Fruit fly (Drosophila melanogaster) whole organism, embryonic: ENCODE measurements around the gene RAF2.

Source experiments
- Ada2b ChIP-seq: fragments of 200-800 bp; sonication (Bioruptor generic); IDR thresholded peaks from 2 replicates; pipeline ENCODE4 v1.3.6; 2022; ENCODE audit warnings: missing biosample characterization, missing genetic modification characterization
- B-H2 ChIP-seq: fragments of 200-800 bp; sonication (Bioruptor generic); optimal IDR thresholded peaks from 2 replicates; lab custom pipeline; 2018; ENCODE audit warnings: missing biosample characterization, mild to moderate bottlenecking, missing genetic modification characterization
- CG10462 ChIP-seq: fragments of 200-800 bp; sonication (Bioruptor generic); optimal IDR thresholded peaks from 2 replicates; lab custom pipeline; 2016; ENCODE audit warnings: missing biosample characterization, missing genetic modification characterization
- CG10543 ChIP-seq: fragments of 200-800 bp; sonication (Bioruptor generic); optimal IDR thresholded peaks from 3 replicates; lab custom pipeline; 2017; ENCODE audit warnings: missing biosample characterization, mild to moderate bottlenecking, missing genetic modification characterization, moderate library complexity
- CG12236 ChIP-seq: fragments of 200-800 bp; sonication (Bioruptor generic); optimal IDR thresholded peaks from 2 replicates; lab custom pipeline; 2016; ENCODE audit warnings: missing biosample characterization, missing genetic modification characterization
- CG12942 ChIP-seq: fragments of 200-800 bp; sonication (Bioruptor generic); optimal IDR thresholded peaks from 3 replicates; lab custom pipeline; 2016; ENCODE audit warnings: missing biosample characterization, missing genetic modification characterization
- CG13624 ChIP-seq: fragments of 200-800 bp; sonication (Bioruptor generic); optimal IDR thresholded peaks from 2 replicates; lab custom pipeline; 2016; ENCODE audit warnings: missing biosample characterization, missing genetic modification characterization
- CG14014 ChIP-seq: fragments of 200-800 bp; sonication (Bioruptor generic); IDR thresholded peaks from 2 replicates; pipeline ENCODE4 v1.3.6; 2022; ENCODE audit warnings: missing biosample characterization, missing genetic modification characterization
- CG15479 ChIP-seq: fragments of 200-800 bp; sonication (Bioruptor generic); optimal IDR thresholded peaks from 3 replicates; lab custom pipeline; 2019; ENCODE audit warnings: missing biosample characterization, mild to moderate bottlenecking, missing genetic modification characterization, moderate library complexity
- CG1647 ChIP-seq: fragments of 200-800 bp; sonication (Bioruptor generic); optimal IDR thresholded peaks from 3 replicates; lab custom pipeline; 2016; ENCODE audit warnings: missing biosample characterization, missing genetic modification characterization
- CG2199 ChIP-seq: fragments of 200-800 bp; sonication (Bioruptor generic); IDR thresholded peaks from 3 replicates; pipeline ENCODE4 v1.3.6; 2022; ENCODE audit warnings: missing biosample characterization, missing genetic modification characterization
- CG31441 ChIP-seq: fragments of 200-800 bp; sonication (Bioruptor generic); IDR thresholded peaks from 2 replicates; pipeline ENCODE4 v1.3.6; 2022; ENCODE audit warnings: missing biosample characterization, missing genetic modification characterization
- CG34376 ChIP-seq: fragments of 200-800 bp; sonication (Bioruptor generic); optimal IDR thresholded peaks from 2 replicates; lab custom pipeline; 2018; ENCODE audit warnings: missing biosample characterization, mild to moderate bottlenecking, missing genetic modification characterization
- CG4617 ChIP-seq: fragments of 200-800 bp; sonication (Bioruptor generic); optimal IDR thresholded peaks from 3 replicates; lab custom pipeline; 2016; ENCODE audit warnings: missing biosample characterization, missing genetic modification characterization, borderline replicate concordance
- CG5245 ChIP-seq: fragments of 200-800 bp; sonication (Bioruptor generic); optimal IDR thresholded peaks from 3 replicates; lab custom pipeline; 2016; ENCODE audit warnings: missing biosample characterization, missing genetic modification characterization
- CG5953 ChIP-seq: fragments of 200-800 bp; sonication (Bioruptor generic); IDR thresholded peaks from 2 replicates; pipeline ENCODE4 v1.3.6; 2022; ENCODE audit warnings: missing biosample characterization, missing genetic modification characterization
- CG6854 ChIP-seq: fragments of 200-800 bp; sonication (Bioruptor generic); optimal IDR thresholded peaks from 3 replicates; lab custom pipeline; 2017; ENCODE audit warnings: missing biosample characterization, mild to moderate bottlenecking, missing genetic modification characterization
- CG7357 ChIP-seq: fragments of 200-800 bp; sonication (Bioruptor generic); IDR thresholded peaks from 3 replicates; pipeline ENCODE4 v1.3.6; 2022; ENCODE audit warnings: missing biosample characterization, missing genetic modification characterization
- CG7987 ChIP-seq: fragments of 200-800 bp; sonication (Bioruptor generic); optimal IDR thresholded peaks from 2 replicates; lab custom pipeline; 2018; ENCODE audit warnings: missing biosample characterization, mild to moderate bottlenecking, missing genetic modification characterization, moderate library complexity
- CG8089 ChIP-seq: fragments of 200-800 bp; sonication (Bioruptor generic); optimal IDR thresholded peaks from 3 replicates; lab custom pipeline; 2016; ENCODE audit warnings: missing biosample characterization, missing genetic modification characterization
- CG8478 ChIP-seq: fragments of >200 bp; optimal IDR thresholded peaks from 2 replicates; lab custom pipeline; 2018
- CG9609 ChIP-seq: fragments of 200-800 bp; sonication (Bioruptor generic); optimal IDR thresholded peaks from 3 replicates; lab custom pipeline; 2016; ENCODE audit warnings: missing biosample characterization, missing genetic modification characterization
- HLHmδ ChIP-seq: fragments of 200-800 bp; sonication (Bioruptor generic); optimal IDR thresholded peaks from 2 replicates; lab custom pipeline; 2018; ENCODE audit warnings: missing biosample characterization, mild to moderate bottlenecking, missing genetic modification characterization, moderate library complexity
- HmgZ ChIP-seq: fragments of 200-800 bp; sonication (Bioruptor generic); optimal IDR thresholded peaks from 2 replicates; lab custom pipeline; 2018; ENCODE audit warnings: missing biosample characterization, mild to moderate bottlenecking, missing genetic modification characterization
- Hr78 ChIP-seq, 2 experiments: fragments of 200-800 bp in 1 of 2; fragments of >200 bp in 1 of 2; sonication (Bioruptor generic) in 1 of 2; optimal IDR thresholded peaks; 2 replicates each; lab custom pipeline; 2017 to 2019; ENCODE audit warnings: missing biosample characterization in 2 of 2, missing genetic modification characterization in 2 of 2, mild to moderate bottlenecking in 1 of 2, moderate library complexity in 1 of 2
- Lpt ChIP-seq: fragments of >200 bp; optimal IDR thresholded peaks from 2 replicates; lab custom pipeline; 2018; ENCODE audit warnings: missing biosample characterization, missing genetic modification characterization
- MESR4 ChIP-seq: fragments of 200-800 bp; sonication (Bioruptor generic); optimal IDR thresholded peaks from 2 replicates; lab custom pipeline; 2018; ENCODE audit warnings: missing biosample characterization, mild to moderate bottlenecking, missing genetic modification characterization, moderate library complexity
- Opbp ChIP-seq: fragments of 200-800 bp; sonication (Bioruptor generic); IDR thresholded peaks from 3 replicates; pipeline ENCODE4 v1.3.6; 2022; ENCODE audit warnings: missing biosample characterization, missing genetic modification characterization; ENCODE audit not compliant: partially characterized antibody
- Ravus ChIP-seq: fragments of 200-800 bp; sonication (Bioruptor generic); IDR thresholded peaks from 2 replicates; pipeline ENCODE4 v1.3.6; 2022; ENCODE audit warnings: missing biosample characterization, missing genetic modification characterization
- Scr ChIP-seq: fragments of 200-800 bp; sonication (Bioruptor generic); IDR thresholded peaks from 2 replicates; pipeline ENCODE4 v1.3.6; 2022; ENCODE audit warnings: missing biosample characterization, missing genetic modification characterization; ENCODE audit not compliant: partially characterized antibody
- Sin3A ChIP-seq: fragments of >200 bp; optimal IDR thresholded peaks from 2 replicates; lab custom pipeline; 2018
- Six4 ChIP-seq: fragments of 200-800 bp; sonication (Bioruptor generic); optimal IDR thresholded peaks from 2 replicates; lab custom pipeline; 2016; ENCODE audit warnings: missing biosample characterization, missing genetic modification characterization
- Xbp1 ChIP-seq: fragments of 200-800 bp; sonication (Bioruptor generic); optimal IDR thresholded peaks from 3 replicates; lab custom pipeline; 2016; ENCODE audit warnings: missing biosample characterization, mild to moderate bottlenecking, missing genetic modification characterization
- bcd ChIP-seq: fragments of 200-800 bp; sonication (Bioruptor generic); optimal IDR thresholded peaks from 2 replicates; lab custom pipeline; 2017; ENCODE audit warnings: missing biosample characterization, mild to moderate bottlenecking, missing genetic modification characterization
- br ChIP-seq: fragments of >200 bp; optimal IDR thresholded peaks from 2 replicates; lab custom pipeline; 2017
- cad ChIP-seq: fragments of >200 bp; optimal IDR thresholded peaks from 2 replicates; lab custom pipeline; 2017; ENCODE audit warnings: missing biosample characterization, missing genetic modification characterization
- chinmo ChIP-seq: fragments of 200-800 bp; sonication (Bioruptor generic); IDR thresholded peaks from 4 replicates; pipeline ENCODE4 v1.3.6; 2022; ENCODE audit warnings: missing biosample characterization, missing genetic modification characterization; ENCODE audit not compliant: partially characterized antibody
- crp ChIP-seq, 2 experiments: fragments of 200-800 bp; sonication (Bioruptor generic); optimal IDR thresholded peaks; 2 replicates in 1 of 2; 3 replicates in 1 of 2; lab custom pipeline; 2017; ENCODE audit warnings: missing biosample characterization in 2 of 2, missing genetic modification characterization in 2 of 2, mild to moderate bottlenecking in 1 of 2, moderate library complexity in 1 of 2
- dati ChIP-seq: fragments of 200-800 bp; sonication (Bioruptor generic); IDR thresholded peaks from 2 replicates; pipeline ENCODE4 v1.3.6; 2022; ENCODE audit warnings: missing biosample characterization, missing genetic modification characterization
- dpn ChIP-seq, 2 experiments: fragments of 200-800 bp; sonication (Bioruptor generic); optimal IDR thresholded peaks; 3 replicates each; lab custom pipeline; 2016; ENCODE audit warnings: missing biosample characterization in 2 of 2, missing genetic modification characterization in 2 of 2
- exex ChIP-seq: fragments of 200-800 bp; sonication (Bioruptor generic); optimal IDR thresholded peaks from 4 replicates; lab custom pipeline; 2018; ENCODE audit warnings: missing biosample characterization, mild to moderate bottlenecking, missing genetic modification characterization, moderate library complexity
- ftz-f1 ChIP-seq: fragments of 200-800 bp; sonication (Bioruptor generic); optimal IDR thresholded peaks from 2 replicates; lab custom pipeline; 2016; ENCODE audit warnings: missing biosample characterization, missing genetic modification characterization
- grn ChIP-seq: fragments of 200-800 bp; sonication (Bioruptor generic); optimal IDR thresholded peaks from 3 replicates; lab custom pipeline; 2017; ENCODE audit warnings: missing biosample characterization, missing genetic modification characterization
- gro ChIP-seq: fragments of 200-800 bp; sonication (Bioruptor generic); optimal IDR thresholded peaks from 2 replicates; lab custom pipeline; 2016; ENCODE audit warnings: missing biosample characterization, missing genetic modification characterization
- lov ChIP-seq, 2 experiments: fragments of 200-800 bp in 1 of 2; fragments of >200 bp in 1 of 2; sonication (Bioruptor generic) in 1 of 2; IDR thresholded peaks in 1 of 2; optimal IDR thresholded peaks in 1 of 2; 2 replicates in 1 of 2; 3 replicates in 1 of 2; pipeline versions ENCODE4 v1.3.6 to Lab custom; 2017 to 2022; ENCODE audit warnings: missing biosample characterization in 1 of 2, missing genetic modification characterization in 1 of 2
- nom ChIP-seq: fragments of 200-800 bp; sonication (Bioruptor generic); optimal IDR thresholded peaks from 2 replicates; lab custom pipeline; 2017; ENCODE audit warnings: missing biosample characterization, missing genetic modification characterization, mild to moderate bottlenecking, moderate library complexity, missing genetic modification reagents
- row ChIP-seq: fragments of 200-800 bp; sonication (Bioruptor generic); IDR thresholded peaks from 3 replicates; pipeline ENCODE4 v1.3.6; 2022; ENCODE audit warnings: missing biosample characterization, missing genetic modification characterization
- wek ChIP-seq: fragments of 200-800 bp; sonication (Bioruptor generic); optimal IDR thresholded peaks from 3 replicates; lab custom pipeline; 2018; ENCODE audit warnings: missing biosample characterization, mild to moderate bottlenecking, missing genetic modification characterization, moderate library complexity

RAF2 gene

dm6 chr3L:16385252-16385879, 761 bp upstream of the RAF2 start (continued):
- TF ChIP-seq CG15479 (GFP tag; lab: Kevin White, UChicago) (peak; percentile 64), exex (tag; lab: Kevin White, UChicago) (peak; percentile 5), ftz-f1 (GFP tag; lab: Kevin White, UChicago) (no peak), lov (optimal IDR thresholded peaks at IDR 0.05; lab: Kevin White, UChicago) (no peak), lov (GFP tag; IDR thresholded peaks at IDR 0.05; lab: Robert Waterston, UW) (0 out of 3 replicates have a peak, but pooled peaks have one; percentile 52), gro (no peak), Ada2b (no peak), bcd (no peak), Ravus (GFP tag; lab: Robert Waterston, UW) (no peak), CG7357 (no peak), HLHmδ (GFP tag; lab: Kevin White, UChicago) (peak; percentile 44), Xbp1 (GFP tag; lab: Kevin White, UChicago) (peak; percentile 20), CG1647 (GFP tag; lab: Kevin White, UChicago) (no peak), br (lab: Kevin White, UChicago) (no peak), MESR4 (GFP tag; lab: Kevin White, UChicago) (peak; percentile 63), Hr78 (GFP tag; optimal IDR thresholded peaks at IDR 0.05; lab: Kevin White, UChicago) (peak in 1 of 2 experiments; percentile 86), CG2199 (GFP tag; lab: Robert Waterston, UW) (peak; percentile 64; the same call in 2 of the 3 replicates), Six4 (GFP tag; lab: Kevin White, UChicago) (no peak), CG13624 (GFP tag; lab: Kevin White, UChicago) (no peak), grn (GFP tag; lab: Kevin White, UChicago) (peak; percentile 87), CG9609 (no peak), CG10543 (GFP tag; lab: Kevin White, UChicago) (no peak), HmgZ (tag; lab: Kevin White, UChicago) (no peak), CG12942 (GFP tag; lab: Kevin White, UChicago) (no peak), dati (no peak), chinmo (GFP tag; lab: Robert Waterston, UW) (peak; percentile 97), CG8478 (lab: Kevin White, UChicago) (peak; percentile 23), Scr (GFP tag; lab: Robert Waterston, UW) (0 out of 2 replicates have a peak, but pooled peaks have one; percentile 21), dpn (GFP tag; optimal IDR thresholded peaks at IDR 0.05; lab: Kevin White, UChicago) (no peak), crp (GFP tag; optimal IDR thresholded peaks at IDR 0.05; lab: Kevin White, UChicago) (peak in 1 of 2 experiments; percentile 65), wek (GFP tag; lab: Kevin White, UChicago) (no peak), CG5245 (GFP tag; lab: Kevin White, UChicago) (no peak), CG8089 (GFP tag; lab: Kevin White, UChicago) (no peak), row (no peak), CG4617 (peak; percentile 30), CG6854 (GFP tag; lab: Kevin White, UChicago) (no peak), Sin3A (lab: Kevin White, UChicago) (peak; percentile 3), Lpt (GFP tag; lab: Kevin White, UChicago) (no peak), cad (no peak), CG14014 (no peak), B-H2 (GFP tag; lab: Kevin White, UChicago) (peak; percentile 18), CG12236 (GFP tag; lab: Kevin White, UChicago) (peak; percentile 8), CG34376 (GFP tag; lab: Kevin White, UChicago) (peak; percentile 26), Opbp (GFP tag; lab: Robert Waterston, UW) (no peak), CG7987 (peak; percentile 67), CG10462 (no peak), CG31441 (GFP tag; lab: Robert Waterston, UW) (no peak), nom (GFP tag; lab: Kevin White, UChicago) (peak; percentile 74), CG5953 (GFP tag; lab: Robert Waterston, UW) (no peak)
